Worm (Caenorhabditis elegans): ENCODE data around the gene gei-3.

Gene gei-3

DNA sequence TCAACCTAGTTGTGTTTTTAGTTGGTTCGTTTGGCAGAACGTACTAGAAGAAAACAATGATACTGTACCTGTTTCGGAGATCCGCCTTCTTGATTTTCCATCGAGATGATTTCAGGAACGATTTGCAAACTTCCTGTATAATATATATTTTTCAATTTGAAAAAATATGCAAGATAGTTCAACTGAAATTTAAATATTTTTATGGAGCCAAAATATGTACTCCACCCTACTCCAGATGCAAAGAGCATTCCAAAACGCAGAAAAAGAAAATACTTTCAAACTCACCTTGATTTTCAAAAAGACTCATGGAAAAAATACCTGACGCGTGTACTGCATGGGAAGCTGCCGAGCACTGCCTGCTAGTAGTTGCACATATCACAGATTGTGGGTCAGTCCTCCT lies at the start of gene gei-3:
Gene gei-3, minus strand, starts transcription at position 101 of the 400 bp plus-strand sequence.
- TF ChIP-seq him-1 (tag; optimal IDR thresholded peaks at IDR 0.05) (no peak), dao-5 (tag; optimal IDR thresholded peaks at IDR 0.05) (no peak), W03F9.2 (tag; optimal IDR thresholded peaks at IDR 0.05) (no peak)

ce11 chrX:12862509-12862908 lies 49.1 kb upstream of the gei-3 start, which contains the start of gene T14G8.6:
Gene T14G8.6, minus strand, starts transcription at chrX:12862846.
- TF ChIP-seq dao-5 (tag; optimal IDR thresholded peaks at IDR 0.05) (no peak), W03F9.2 (tag; optimal IDR thresholded peaks at IDR 0.05) (no peak), him-1 (tag; optimal IDR thresholded peaks at IDR 0.05) (no peak)

- peak; percentile 78 for TF ChIP-seq W03F9.2 (tag; optimal IDR thresholded peaks at IDR 0.05)
- no peak for TF ChIP-seq dao-5 (tag; optimal IDR thresholded peaks at IDR 0.05)
Measured at ce11 chrX:12860711-12861287, 47.4 kb upstream of the gei-3 start, which contains the start of gene T14G8.3. Gene T14G8.3, plus strand, starts transcription at chrX:12861237.

- no peak for TF ChIP-seq him-1 (tag; optimal IDR thresholded peaks at IDR 0.05)
- no peak for TF ChIP-seq dao-5 (tag; optimal IDR thresholded peaks at IDR 0.05)
- no peak for TF ChIP-seq W03F9.2 (tag; optimal IDR thresholded peaks at IDR 0.05)
Measured at ce11 chrX:12857701-12858100, 44.3 kb upstream of the gei-3 start, which contains the start of gene T14G8.2. Gene T14G8.2, plus strand, starts transcription at chrX:12858001.

ce11 chrX:12854680-12855079 lies 41.2 kb upstream of the gei-3 start:
- TF ChIP-seq him-1 (tag; optimal IDR thresholded peaks at IDR 0.05) (no peak), dao-5 (tag; optimal IDR thresholded peaks at IDR 0.05) (no peak), W03F9.2 (tag; optimal IDR thresholded peaks at IDR 0.05) (no peak)

ce11 chrX:12854135-12854534 lies 40.7 kb upstream of the gei-3 start:
- TF ChIP-seq dao-5 (tag; optimal IDR thresholded peaks at IDR 0.05) (no peak), W03F9.2 (tag; optimal IDR thresholded peaks at IDR 0.05) (no peak), him-1 (tag; optimal IDR thresholded peaks at IDR 0.05) (no peak)

- no peak for TF ChIP-seq dao-5 (tag; optimal IDR thresholded peaks at IDR 0.05)
- no peak for TF ChIP-seq W03F9.2 (tag; optimal IDR thresholded peaks at IDR 0.05)
- no peak for TF ChIP-seq him-1 (tag; optimal IDR thresholded peaks at IDR 0.05)
Measured at ce11 chrX:12853079-12853478, 39.6 kb upstream of the gei-3 start.

DNA sequence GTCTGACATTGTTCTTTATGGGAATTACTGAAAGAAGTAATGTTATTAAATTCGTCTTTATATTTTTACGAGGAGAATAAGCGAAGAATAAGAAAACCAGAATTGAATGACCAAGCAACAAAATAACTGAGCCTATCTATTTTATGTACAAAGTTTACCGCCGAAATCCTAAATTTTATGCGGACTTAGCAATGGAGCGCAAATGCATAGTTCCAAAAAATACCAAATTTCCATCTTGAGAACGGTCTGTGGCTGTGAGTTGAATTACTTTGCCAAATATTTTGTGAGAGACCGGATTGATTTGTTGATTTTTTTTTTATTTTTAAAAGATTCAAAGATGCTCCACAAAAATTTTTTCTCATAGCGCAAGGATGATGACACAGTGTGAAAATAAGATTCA lies 39.1 kb upstream of the gei-3 start, which contains the start of gene chd-3:
Gene chd-3, minus strand, starts transcription at position 27 of the 400 bp plus-strand sequence.
- TF ChIP-seq him-1 (tag; optimal IDR thresholded peaks at IDR 0.05) (no peak), dao-5 (tag; optimal IDR thresholded peaks at IDR 0.05) (no peak), W03F9.2 (tag; optimal IDR thresholded peaks at IDR 0.05) (no peak)

ce11 chrX:12846043-12846442 lies 32.6 kb upstream of the gei-3 start, which contains the start of gene C52G5.3:
Gene C52G5.3, minus strand, starts transcription at chrX:12846143.
- TF ChIP-seq W03F9.2 (tag; optimal IDR thresholded peaks at IDR 0.05) (no peak), him-1 (tag; optimal IDR thresholded peaks at IDR 0.05) (no peak)

DNA sequence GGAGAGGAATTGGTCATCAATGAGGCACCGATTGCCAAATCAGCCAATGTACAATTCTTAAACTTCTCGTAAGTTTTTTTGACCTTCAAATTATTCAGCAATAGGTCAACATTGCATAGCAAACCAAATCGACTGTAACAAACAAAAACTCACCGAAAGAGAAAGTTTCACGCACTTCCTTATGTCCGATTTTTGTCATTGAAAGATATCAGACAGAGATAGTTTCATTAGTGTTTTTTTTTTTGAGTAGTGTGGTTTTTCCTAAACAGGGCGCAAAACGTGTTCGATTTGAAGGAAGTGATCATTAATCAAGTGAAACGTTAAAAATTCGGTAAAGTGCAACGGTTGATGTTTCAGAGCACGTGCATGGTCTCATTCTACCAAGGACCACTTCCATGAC lies 30.7 kb upstream of the gei-3 start:
- no peak for TF ChIP-seq him-1 (tag; optimal IDR thresholded peaks at IDR 0.05)
- TF ChIP-seq dao-5 (tag; optimal IDR thresholded peaks at IDR 0.05), result no peak
- TF ChIP-seq W03F9.2 (tag; optimal IDR thresholded peaks at IDR 0.05), result no peak

ce11 chrX:12843530-12843929 lies 30.1 kb upstream of the gei-3 start:
- TF ChIP-seq W03F9.2 (tag; optimal IDR thresholded peaks at IDR 0.05) (peak; percentile 26), dao-5 (tag; optimal IDR thresholded peaks at IDR 0.05) (no peak), him-1 (tag; optimal IDR thresholded peaks at IDR 0.05) (no peak)

DNA sequence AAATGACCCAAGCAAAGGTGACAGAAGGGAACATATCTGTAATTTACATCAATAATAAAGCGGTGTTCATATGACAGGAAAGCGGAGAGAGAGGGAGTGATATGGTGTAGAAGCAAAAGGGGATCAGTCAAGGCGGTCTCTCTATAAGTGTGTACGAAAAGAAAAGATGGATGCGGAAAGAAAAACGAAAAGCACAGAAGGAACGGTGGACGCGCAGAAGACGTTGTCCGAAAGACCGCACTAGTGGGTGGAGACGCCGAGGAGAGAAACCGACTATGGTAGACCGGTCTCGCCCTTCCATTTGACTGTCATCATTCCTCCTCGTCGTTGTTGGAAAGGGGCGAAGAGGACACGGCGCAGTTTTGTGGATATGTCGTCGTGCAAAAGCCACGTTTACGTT lies 29.6 kb upstream of the gei-3 start, which contains the start of gene C52G5.2:
Gene C52G5.2, plus strand, starts transcription at position 301 of the 400 bp plus-strand sequence.
- TF ChIP-seq dao-5 (tag; optimal IDR thresholded peaks at IDR 0.05) (no peak), W03F9.2 (tag; optimal IDR thresholded peaks at IDR 0.05) (no peak), him-1 (tag; optimal IDR thresholded peaks at IDR 0.05) (no peak)

- TF ChIP-seq W03F9.2 (tag; optimal IDR thresholded peaks at IDR 0.05), result no peak
- TF ChIP-seq dao-5 (tag; optimal IDR thresholded peaks at IDR 0.05), result no peak
- no peak for TF ChIP-seq him-1 (tag; optimal IDR thresholded peaks at IDR 0.05)
Measured at ce11 chrX:12834848-12835247, 21.4 kb upstream of the gei-3 start.

DNA sequence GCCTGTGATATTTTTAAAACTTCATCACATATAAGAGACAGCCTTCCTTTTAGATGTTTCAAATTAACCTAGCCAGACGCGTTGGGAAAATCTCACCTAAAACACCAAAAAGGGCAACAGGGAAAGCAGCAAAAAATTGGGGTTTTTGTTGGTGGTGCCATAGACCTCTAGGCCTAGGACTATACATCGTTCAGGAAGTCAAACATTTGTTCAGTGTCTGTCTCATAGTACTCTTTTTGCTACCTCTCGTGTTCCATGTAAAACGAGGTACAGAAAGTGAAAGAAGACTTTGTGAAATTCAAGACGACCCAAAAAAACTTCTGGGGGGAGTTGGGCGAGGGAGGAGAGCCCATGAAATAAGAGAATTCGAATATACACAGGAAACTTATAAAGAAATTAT lies 15.6 kb upstream of the gei-3 start:
- no peak for TF ChIP-seq him-1 (tag; optimal IDR thresholded peaks at IDR 0.05)
- TF ChIP-seq dao-5 (tag; optimal IDR thresholded peaks at IDR 0.05), result no peak
- no peak for TF ChIP-seq W03F9.2 (tag; optimal IDR thresholded peaks at IDR 0.05)
